Worm (Caenorhabditis elegans) whole organism, late embryonic: Measurements from ENCODE around the gene dod-24.

Experiments used
- ama-1 ChIP-seq: fragments of 150-350 bp; optimal IDR thresholded peaks from 2 replicates; lab custom pipeline; 2014
- elt-2 ChIP-seq: sonication (generic microtip); optimal IDR thresholded peaks from 2 replicates; lab custom pipeline; 2016; ENCODE audit warnings: missing genetic modification reagents, missing genetic modification characterization, missing compliant biosample characterization
- hlh-6 ChIP-seq: sonication (generic microtip); optimal IDR thresholded peaks from 2 replicates; lab custom pipeline; 2016; ENCODE audit warnings: missing genotype, missing genetic modification characterization, missing compliant biosample characterization
- nhr-11 ChIP-seq: fragments of 150-350 bp; optimal IDR thresholded peaks from 2 replicates; lab custom pipeline; 2014; ENCODE audit warnings: missing biosample characterization, missing genetic modification characterization
- pag-3 ChIP-seq: sonication (generic microtip); optimal IDR thresholded peaks from 2 replicates; lab custom pipeline; 2016; ENCODE audit warnings: missing compliant biosample characterization, missing genetic modification characterization, borderline replicate concordance
- pha-4 ChIP-seq: fragments of 150-350 bp; optimal IDR thresholded peaks from 2 replicates; lab custom pipeline; 2018; ENCODE audit warnings: missing biosample characterization, missing genetic modification reagents, missing genetic modification characterization
- pqm-1 ChIP-seq: sonication (generic microtip); optimal IDR thresholded peaks from 2 replicates; lab custom pipeline; 2016; ENCODE audit warnings: missing genetic modification characterization, missing compliant biosample characterization
- ref-2 ChIP-seq: sonication (generic microtip); optimal IDR thresholded peaks from 2 replicates; lab custom pipeline; 2016; ENCODE audit warnings: missing genetic modification characterization, missing compliant biosample characterization
- rnt-1 ChIP-seq: sonication (generic microtip); optimal IDR thresholded peaks from 2 replicates; lab custom pipeline; 2016; ENCODE audit warnings: missing genetic modification characterization, missing compliant biosample characterization
- sox-4 ChIP-seq: sonication (generic microtip); optimal IDR thresholded peaks from 2 replicates; lab custom pipeline; 2017; ENCODE audit warnings: mild to moderate bottlenecking, missing genetic modification characterization, inconsistent platforms, missing compliant biosample characterization
- ttx-3 ChIP-seq: sonication (generic microtip); optimal IDR thresholded peaks from 2 replicates; lab custom pipeline; 2016; ENCODE audit warnings: missing genetic modification reagents, missing genetic modification characterization, missing compliant biosample characterization
- unc-3 ChIP-seq, 2 experiments: fragments of 200-800 bp in 1 of 2; sonication (Bioruptor generic) in 1 of 2; sonication (generic microtip) in 1 of 2; conservative IDR thresholded peaks in 1 of 2; optimal IDR thresholded peaks in 1 of 2; 2 replicates each; pipeline versions ENCODE4 v1.3.6 to Lab custom; 2016 to 2022; ENCODE audit warnings: missing compliant biosample characterization in 2 of 2, missing genetic modification characterization in 2 of 2, missing genetic modification reagents in 1 of 2
- unc-55 ChIP-seq: sonication (generic microtip); optimal IDR thresholded peaks from 2 replicates; lab custom pipeline; 2017; ENCODE audit warnings: missing biosample characterization, missing genetic modification reagents, missing genetic modification characterization

- TF ChIP-seq nhr-11 (tag; lab: Kevin White, UChicago) (no peak), unc-55 (GFP tag; lab: Kevin White, UChicago) (no peak), pqm-1 (tag; lab: Kevin White, UChicago) (no peak), hlh-6 (tag; lab: Kevin White, UChicago) (no peak), pha-4 (tag; lab: Kevin White, UChicago) (no peak), pag-3 (tag; lab: Kevin White, UChicago) (no peak), unc-3 (GFP tag; conservative IDR thresholded peaks at IDR 0.05; lab: Robert Waterston, UW) (no peak), unc-3 (tag; optimal IDR thresholded peaks at IDR 0.05; lab: Kevin White, UChicago) (no peak), ref-2 (tag; lab: Kevin White, UChicago) (no peak), ttx-3 (tag; lab: Kevin White, UChicago) (no peak), sox-4 (tag; lab: Kevin White, UChicago) (no peak), rnt-1 (tag; lab: Kevin White, UChicago) (no peak), elt-2 (no peak), ama-1 (lab: Kevin White, UChicago) (no peak)
These were observed 7.3 kb upstream of the dod-24 start, which contains the start of gene F55G11.10 for ce11 chrIV:12948470-12948869.
